Fruit fly (Drosophila melanogaster) whole organism, wandering third instar larva: ENCODE data around the gene CG15531.

Experiments used
- Abd-B ChIP-seq: fragments of >200 bp; optimal IDR thresholded peaks from 2 replicates; lab custom pipeline; 2017; ENCODE audit warnings: missing biosample characterization, missing genetic modification characterization
- CG32264 ChIP-seq: fragments of 200-800 bp; sonication (Bioruptor generic); optimal IDR thresholded peaks from 2 replicates; lab custom pipeline; 2016; ENCODE audit warnings: missing biosample characterization, missing genetic modification characterization
- CG9705 ChIP-seq: fragments of 200-800 bp; sonication (Bioruptor generic); optimal IDR thresholded peaks from 2 replicates; lab custom pipeline; 2018; ENCODE audit warnings: missing biosample characterization, mild to moderate bottlenecking, missing genetic modification characterization
- Dfd ChIP-seq: fragments of >200 bp; optimal IDR thresholded peaks from 2 replicates; lab custom pipeline; 2017; ENCODE audit warnings: missing biosample characterization, missing genetic modification characterization
- Dif ChIP-seq: fragments of 200-275, 200-300 bp; sonication (Bioruptor generic); optimal IDR thresholded peaks from 2 replicates; lab custom pipeline; 2018; ENCODE audit warnings: missing biosample characterization, missing genetic modification characterization; ENCODE audit not compliant: partially characterized antibody
- GATAd ChIP-seq: sonication (Bioruptor generic); optimal IDR thresholded peaks from 2 replicates; lab custom pipeline; 2016; ENCODE audit warnings: missing biosample characterization, missing genetic modification characterization
- HLH106 ChIP-seq: fragments of 200-800 bp; optimal IDR thresholded peaks from 3 replicates; lab custom pipeline; 2019; ENCODE audit warnings: missing biosample characterization, mild to moderate bottlenecking, missing genetic modification characterization, moderate library complexity
- Hnf4 ChIP-seq: fragments of 200-800 bp; sonication (Bioruptor generic); optimal IDR thresholded peaks from 2 replicates; lab custom pipeline; 2016; ENCODE audit warnings: missing biosample characterization, mild to moderate bottlenecking, missing genetic modification characterization
- Hr83 ChIP-seq: fragments of 200-300 bp; sonication (Bioruptor generic); optimal IDR thresholded peaks from 2 replicates; lab custom pipeline; 2016; ENCODE audit warnings: missing biosample characterization, mild to moderate bottlenecking, missing genetic modification characterization, moderate library complexity; ENCODE audit not compliant: poor library complexity, severe bottlenecking
- Jra ChIP-seq: sonication (Bioruptor generic); optimal IDR thresholded peaks from 2 replicates; lab custom pipeline; 2016; ENCODE audit warnings: missing biosample characterization, missing genetic modification characterization
- Mio ChIP-seq: sonication (Bioruptor generic); optimal IDR thresholded peaks from 2 replicates; lab custom pipeline; 2016; ENCODE audit warnings: missing biosample characterization, missing genetic modification characterization
- OdsH ChIP-seq: fragments of 200-800 bp; sonication (Bioruptor generic); optimal IDR thresholded peaks from 2 replicates; lab custom pipeline; 2016; ENCODE audit warnings: missing biosample characterization, mild to moderate bottlenecking, missing genetic modification characterization
- Rel ChIP-seq, 2 experiments: fragments of 200-800 bp; sonication (Bioruptor generic) in 1 of 2; optimal IDR thresholded peaks; 2 replicates in 1 of 2; 3 replicates in 1 of 2; lab custom pipeline; 2016 to 2019; ENCODE audit warnings: mild to moderate bottlenecking in 2 of 2, missing biosample characterization in 2 of 2, missing genetic modification characterization in 2 of 2, moderate library complexity in 1 of 2
- Sp1 ChIP-seq: fragments of 200-800 bp; sonication (Bioruptor generic); optimal IDR thresholded peaks from 3 replicates; lab custom pipeline; 2019; ENCODE audit warnings: missing biosample characterization, mild to moderate bottlenecking, missing genetic modification characterization, moderate library complexity
- Vsx2 ChIP-seq: fragments of 200-300, 225-300 bp; sonication (Bioruptor generic); optimal IDR thresholded peaks from 2 replicates; lab custom pipeline; 2018; ENCODE audit warnings: missing biosample characterization, missing genetic modification characterization; ENCODE audit not compliant: partially characterized antibody
- br ChIP-seq: fragments of 200-800 bp; sonication (Bioruptor generic); optimal IDR thresholded peaks from 2 replicates; lab custom pipeline; 2016; ENCODE audit warnings: missing biosample characterization, missing genetic modification characterization
- brk ChIP-seq: fragments of 200-800 bp; sonication (Bioruptor generic); optimal IDR thresholded peaks from 2 replicates; lab custom pipeline; 2016; ENCODE audit warnings: missing biosample characterization, mild to moderate bottlenecking, missing genetic modification characterization
- dmrt93B ChIP-seq: fragments of 200-800 bp; sonication (Bioruptor generic); optimal IDR thresholded peaks from 2 replicates; lab custom pipeline; 2018; ENCODE audit warnings: missing biosample characterization, mild to moderate bottlenecking, missing genetic modification characterization
- dsf ChIP-seq: sonication (Bioruptor generic); optimal IDR thresholded peaks from 2 replicates; lab custom pipeline; 2016; ENCODE audit warnings: missing biosample characterization, missing genetic modification characterization, borderline replicate concordance
- ey ChIP-seq: fragments of 200-800 bp; sonication (Bioruptor generic); optimal IDR thresholded peaks from 2 replicates; lab custom pipeline; 2016; ENCODE audit warnings: missing biosample characterization, missing genetic modification characterization
- foxo ChIP-seq, 2 experiments: fragments of 200-800 bp; sonication (Bioruptor generic); optimal IDR thresholded peaks; 2 replicates in 1 of 2; 3 replicates in 1 of 2; lab custom pipeline; 2016 to 2017; ENCODE audit warnings: missing biosample characterization in 2 of 2, missing genetic modification characterization in 2 of 2
- fru ChIP-seq: fragments of 200-800 bp; sonication (Bioruptor generic); optimal IDR thresholded peaks from 3 replicates; lab custom pipeline; 2016; ENCODE audit warnings: missing biosample characterization, mild to moderate bottlenecking, missing genetic modification characterization
- h ChIP-seq: fragments of 200-800 bp; sonication (Bioruptor generic); optimal IDR thresholded peaks from 3 replicates; lab custom pipeline; 2016; ENCODE audit warnings: missing biosample characterization, mild to moderate bottlenecking, missing genetic modification characterization
- jim ChIP-seq: fragments of 175-275, 200-325 bp; sonication (Bioruptor generic); optimal IDR thresholded peaks from 2 replicates; lab custom pipeline; 2016; ENCODE audit warnings: missing biosample characterization, mild to moderate bottlenecking, missing genetic modification characterization
- lola ChIP-seq: fragments of >200 bp; optimal IDR thresholded peaks from 2 replicates; lab custom pipeline; 2017; ENCODE audit warnings: missing biosample characterization, missing genetic modification characterization
- psq ChIP-seq: fragments of 200-800 bp; sonication (Bioruptor generic); optimal IDR thresholded peaks from 3 replicates; lab custom pipeline; 2017; ENCODE audit warnings: missing biosample characterization, mild to moderate bottlenecking, missing genetic modification characterization, moderate library complexity
- rgr ChIP-seq: fragments of 200-800 bp; sonication (Bioruptor generic); optimal IDR thresholded peaks from 3 replicates; lab custom pipeline; 2016; ENCODE audit warnings: missing biosample characterization, mild to moderate bottlenecking, missing genetic modification characterization
- sage ChIP-seq: fragments of 200-800 bp; sonication (Bioruptor generic); optimal IDR thresholded peaks from 2 replicates; lab custom pipeline; 2016; ENCODE audit warnings: missing biosample characterization, mild to moderate bottlenecking, missing genetic modification characterization
- sv ChIP-seq: fragments of 200-800 bp; sonication (Bioruptor generic); optimal IDR thresholded peaks from 3 replicates; lab custom pipeline; 2016; ENCODE audit warnings: missing biosample characterization, missing genetic modification characterization
- tai ChIP-seq: sonication (Bioruptor generic); optimal IDR thresholded peaks from 2 replicates; lab custom pipeline; 2016; ENCODE audit warnings: missing biosample characterization, missing genetic modification characterization
- woc ChIP-seq: sonication (Bioruptor generic); optimal IDR thresholded peaks from 2 replicates; lab custom pipeline; 2016; ENCODE audit warnings: missing biosample characterization, mild to moderate bottlenecking, missing genetic modification characterization

The CG15531 gene

dm6 chr3R:30175045-30175589 lies 20.9 kb downstream of the CG15531 start:
- no peak for TF ChIP-seq OdsH (GFP tag; lab: Kevin White, UChicago)
- no peak for TF ChIP-seq ey (GFP tag; lab: Kevin White, UChicago)
- TF ChIP-seq foxo (GFP tag; optimal IDR thresholded peaks at IDR 0.05; lab: Kevin White, UChicago): no peak
- no peak for TF ChIP-seq Hnf4 (GFP tag; lab: Kevin White, UChicago)
- TF ChIP-seq GATAd (GFP tag; lab: Kevin White, UChicago): no peak
- TF ChIP-seq sage (GFP tag; lab: Kevin White, UChicago): no peak
- TF ChIP-seq Rel (GFP tag; optimal IDR thresholded peaks at IDR 0.05; lab: Kevin White, UChicago): no peak
- TF ChIP-seq Rel (tag; optimal IDR thresholded peaks at IDR 0.05; lab: Kevin White, UChicago): no peak
- TF ChIP-seq h (GFP tag; lab: Kevin White, UChicago): no peak
- TF ChIP-seq brk (GFP tag; lab: Kevin White, UChicago): no peak
- no peak for TF ChIP-seq sv
- no peak for TF ChIP-seq Jra (GFP tag; lab: Kevin White, UChicago)
- no peak for TF ChIP-seq psq (GFP tag; lab: Kevin White, UChicago)

dm6 chr3R:30174160-30175002 lies 21.6 kb downstream of the CG15531 start, which contains the start of gene Mlc2:
Mlc2 (minus strand) TSS chr3R:30174551.
- no peak for TF ChIP-seq psq (GFP tag; lab: Kevin White, UChicago)
- TF ChIP-seq CG32264: no peak
- TF ChIP-seq dmrt93B (GFP tag; lab: Kevin White, UChicago): no peak
- no peak for TF ChIP-seq HLH106 (tag; lab: Kevin White, UChicago)
- no peak for TF ChIP-seq rgr
- no peak for TF ChIP-seq br (GFP tag; lab: Kevin White, UChicago)
- TF ChIP-seq Sp1 (GFP tag; lab: Kevin White, UChicago): no peak
- no peak for TF ChIP-seq ey (GFP tag; lab: Kevin White, UChicago)
- TF ChIP-seq Dfd (GFP tag; lab: Kevin White, UChicago): no peak

dm6 chr3R:30170671-30171667 lies 25.1 kb downstream of the CG15531 start, which contains the start of gene Rsod:
Rsod (minus strand) TSS chr3R:30171207.
- TF ChIP-seq woc (GFP tag; lab: Kevin White, UChicago): peak; percentile 73
- peak; percentile 80 for TF ChIP-seq fru
- TF ChIP-seq dsf (GFP tag; lab: Kevin White, UChicago): peak; percentile 4
- TF ChIP-seq Vsx2 (GFP tag; lab: Kevin White, UChicago): peak; percentile 40
- peak; percentile 82 for TF ChIP-seq OdsH (GFP tag; lab: Kevin White, UChicago)
- peak; percentile 43 for TF ChIP-seq Rel (GFP tag; optimal IDR thresholded peaks at IDR 0.05; lab: Kevin White, UChicago)
- TF ChIP-seq Rel (tag; optimal IDR thresholded peaks at IDR 0.05; lab: Kevin White, UChicago): no peak
- no peak for TF ChIP-seq GATAd (GFP tag; lab: Kevin White, UChicago)
- TF ChIP-seq tai (GFP tag; lab: Kevin White, UChicago): no peak
- TF ChIP-seq Dfd (GFP tag; lab: Kevin White, UChicago): no peak
- TF ChIP-seq CG9705: no peak
- no peak for TF ChIP-seq brk (GFP tag; lab: Kevin White, UChicago)
- TF ChIP-seq jim (GFP tag; lab: Kevin White, UChicago): no peak
- TF ChIP-seq Hr83 (GFP tag; lab: Kevin White, UChicago): peak; percentile 32
- no peak for TF ChIP-seq Abd-B (GFP tag; lab: Kevin White, UChicago)
- peak; percentile 59 for TF ChIP-seq sage (GFP tag; lab: Kevin White, UChicago)
- no peak for TF ChIP-seq lola (GFP tag; lab: Kevin White, UChicago)
- peak; percentile 62 for TF ChIP-seq CG32264
- peak; percentile 91 for TF ChIP-seq psq (GFP tag; lab: Kevin White, UChicago)
- TF ChIP-seq rgr: peak; percentile 86
- TF ChIP-seq h (GFP tag; lab: Kevin White, UChicago): peak; percentile 80
- TF ChIP-seq Mio (GFP tag; lab: Kevin White, UChicago): no peak
- peak; percentile 27 for TF ChIP-seq sv
- TF ChIP-seq Hnf4 (GFP tag; lab: Kevin White, UChicago): peak; percentile 75
- TF ChIP-seq Jra (GFP tag; lab: Kevin White, UChicago): peak; percentile 13
- peak; percentile 82 for TF ChIP-seq ey (GFP tag; lab: Kevin White, UChicago)
- peak in 1 of 2 experiments; percentile 89 for TF ChIP-seq foxo (GFP tag; optimal IDR thresholded peaks at IDR 0.05; lab: Kevin White, UChicago)
- TF ChIP-seq dmrt93B (GFP tag; lab: Kevin White, UChicago): peak; percentile 53
- peak; percentile 43 for TF ChIP-seq Dif (GFP tag; lab: Kevin White, UChicago)
- peak; percentile 86 for TF ChIP-seq HLH106 (tag; lab: Kevin White, UChicago)
- TF ChIP-seq br (GFP tag; lab: Kevin White, UChicago): peak; percentile 70
- peak; percentile 61 for TF ChIP-seq Sp1 (GFP tag; lab: Kevin White, UChicago)
